Fruit fly (Drosophila melanogaster): ENCODE data around the gene CG34417.

The CG34417 gene

dm6 chrX:6540215-6540821 is at the start of gene CG34417:
CG34417 (plus strand) TSS chrX:6540771.
- TF ChIP-seq tj (GFP tag; optimal IDR thresholded peaks at IDR 0.05) = peak; percentile 24
- TF ChIP-seq cnc (optimal IDR thresholded peaks at IDR 0.05) = no peak
- TF ChIP-seq kay (GFP tag; ENCODE audit: borderline replicate concordance) = no peak
- TF ChIP-seq CG1620 (GFP tag; optimal IDR thresholded peaks at IDR 0.05) = no peak
- TF ChIP-seq pad (GFP tag; optimal IDR thresholded peaks at IDR 0.05) = no peak
- no peak for TF ChIP-seq CG14711 (tag; optimal IDR thresholded peaks at IDR 0.05)

DNA sequence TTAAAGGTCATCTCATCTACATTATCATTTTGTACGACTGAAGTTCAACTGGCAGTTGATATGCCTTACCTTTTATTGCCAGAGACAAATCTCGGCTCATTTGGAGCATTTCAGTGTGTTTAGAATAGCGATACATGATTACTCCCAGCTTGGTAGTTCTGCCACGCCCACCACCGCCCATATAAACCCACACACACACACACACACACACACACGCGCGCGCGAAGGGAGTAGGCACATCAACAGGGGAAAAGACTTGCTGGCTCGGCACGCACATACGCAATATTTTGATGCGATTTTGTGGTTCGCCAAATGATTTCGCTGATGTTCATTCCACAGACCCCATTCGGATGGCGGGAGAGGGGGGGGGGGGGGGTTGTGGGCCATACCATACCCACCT is 27.4 kb upstream of the CG34417 start:
- TF ChIP-seq CG12768 (GFP tag; optimal IDR thresholded peaks at IDR 0.05) (no peak), Hr96 (GFP tag; optimal IDR thresholded peaks at IDR 0.05) (no peak)

DNA sequence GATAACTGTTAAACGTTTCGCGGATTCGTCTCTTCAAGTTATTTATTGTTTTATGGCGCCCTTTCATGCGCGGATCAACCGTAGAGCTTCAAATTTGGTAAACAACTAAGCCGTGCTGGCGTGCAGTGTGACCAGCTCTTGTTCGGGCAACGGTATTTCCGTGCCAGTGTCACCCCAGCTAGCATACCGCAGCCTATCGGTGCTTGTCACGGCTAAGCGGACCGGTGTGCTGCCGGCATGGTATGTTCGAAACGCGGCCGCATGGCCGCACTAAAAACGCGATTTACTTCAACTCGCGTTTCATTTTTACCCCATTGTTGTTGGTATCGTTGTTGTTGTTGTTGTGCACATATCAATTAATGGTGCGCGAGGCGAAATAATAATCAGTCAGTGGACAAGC is 16.4 kb upstream of the CG34417 start, which contains the start of the genes CG42340 and CG3918:
TSS of gene CG42340 (minus strand) at position 107 of the 400 bp plus-strand sequence.
TSS of gene CG3918 (plus strand) at position 248 of the 400 bp plus-strand sequence.
- TF ChIP-seq CG14711 (tag; optimal IDR thresholded peaks at IDR 0.05) (peak; percentile 12), CG33017 (tag; optimal IDR thresholded peaks at IDR 0.05) (no peak), Mnt (GFP tag; optimal IDR thresholded peaks at IDR 0.05) (peak; percentile 57), CG12768 (GFP tag; optimal IDR thresholded peaks at IDR 0.05) (no peak), CG7101 (tag; optimal IDR thresholded peaks at IDR 0.05) (peak; percentile 26), cic (GFP tag; optimal IDR thresholded peaks at IDR 0.05) (peak; percentile 15), tj (GFP tag; optimal IDR thresholded peaks at IDR 0.05) (peak; percentile 52), Crg-1 (GFP tag; optimal IDR thresholded peaks at IDR 0.05) (peak; percentile 25), bab1 (GFP tag; optimal IDR thresholded peaks at IDR 0.05) (peak; percentile 86), CG1620 (GFP tag; optimal IDR thresholded peaks at IDR 0.05) (peak; percentile 18), pad (GFP tag; optimal IDR thresholded peaks at IDR 0.05) (peak; percentile 30), Clk (GFP tag; optimal IDR thresholded peaks at IDR 0.05) (no peak), CG7045 (GFP tag; optimal IDR thresholded peaks at IDR 0.05) (no peak), CG5204 (GFP tag; optimal IDR thresholded peaks at IDR 0.05) (no peak), toe (GFP tag; optimal IDR thresholded peaks at IDR 0.05) (no peak), kay (GFP tag; ENCODE audit: borderline replicate concordance) (no peak), ovo (GFP tag; optimal IDR thresholded peaks at IDR 0.05) (peak; percentile 67), cnc (optimal IDR thresholded peaks at IDR 0.05) (no peak), Hr96 (GFP tag; optimal IDR thresholded peaks at IDR 0.05) (no peak), CG11617 (GFP tag; optimal IDR thresholded peaks at IDR 0.05) (no peak)

DNA sequence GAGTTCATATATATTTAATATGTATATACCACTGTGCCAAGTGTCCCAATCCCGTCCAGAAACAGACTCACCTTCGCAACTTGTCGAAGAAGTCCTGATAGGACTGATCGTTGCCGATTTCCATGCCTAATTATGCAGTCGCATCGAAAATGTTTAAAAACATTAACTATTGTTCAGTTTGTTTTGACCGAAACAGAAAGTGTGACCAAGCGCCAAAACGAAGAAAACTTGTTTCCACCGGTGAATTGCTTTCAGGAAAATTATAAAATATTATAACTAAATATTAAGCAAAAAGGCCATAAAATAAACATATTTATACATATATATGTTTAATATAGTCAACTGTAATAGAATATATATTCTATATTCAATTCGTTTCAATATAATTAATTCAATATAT is 12.9 kb upstream of the CG34417 start, which contains the start of gene CG3342:
TSS of gene CG3342 (minus strand) at position 209 of the 400 bp plus-strand sequence.
- TF ChIP-seq pad (GFP tag; optimal IDR thresholded peaks at IDR 0.05) (no peak), CG14711 (tag; optimal IDR thresholded peaks at IDR 0.05) (no peak), CG7045 (GFP tag; optimal IDR thresholded peaks at IDR 0.05) (no peak), tj (GFP tag; optimal IDR thresholded peaks at IDR 0.05) (no peak), kay (GFP tag; ENCODE audit: borderline replicate concordance) (no peak), cic (GFP tag; optimal IDR thresholded peaks at IDR 0.05) (no peak), Mnt (GFP tag; optimal IDR thresholded peaks at IDR 0.05) (no peak), Hr96 (GFP tag; optimal IDR thresholded peaks at IDR 0.05) (no peak), Clk (GFP tag; optimal IDR thresholded peaks at IDR 0.05) (no peak), CG1620 (GFP tag; optimal IDR thresholded peaks at IDR 0.05) (no peak), CG12768 (GFP tag; optimal IDR thresholded peaks at IDR 0.05) (no peak), CG33017 (tag; optimal IDR thresholded peaks at IDR 0.05) (no peak)

DNA sequence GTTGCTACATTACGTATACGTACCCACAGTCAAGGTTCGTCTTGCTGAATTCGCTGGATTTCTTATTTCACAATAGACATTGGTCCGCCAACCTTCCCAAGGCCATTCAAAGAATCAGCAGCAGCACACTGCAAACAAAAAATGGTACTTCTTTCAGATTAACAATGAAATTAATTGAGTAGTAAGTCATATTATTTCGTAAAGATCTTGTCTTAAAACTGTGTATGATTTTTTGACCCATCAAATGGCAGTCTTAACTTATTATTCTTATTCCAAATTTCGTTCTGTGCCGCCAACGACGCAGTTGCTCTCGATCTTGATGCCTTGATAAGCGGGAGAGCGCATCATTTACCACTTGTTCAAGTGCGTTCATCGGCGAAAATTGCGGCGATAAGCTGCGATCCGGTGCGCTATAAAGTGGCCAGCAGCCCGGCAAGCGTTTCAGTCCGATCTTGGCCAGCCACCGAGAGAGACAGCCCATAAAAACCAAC is 12.0 kb upstream of the CG34417 start, which contains the start of gene Agxt:
TSS of gene Agxt (plus strand) at position 441 of the 491 bp plus-strand sequence.
- TF ChIP-seq CG33017 (tag; optimal IDR thresholded peaks at IDR 0.05) (peak; percentile 59), cnc (optimal IDR thresholded peaks at IDR 0.05) (no peak), ovo (GFP tag; optimal IDR thresholded peaks at IDR 0.05) (no peak), CG14711 (tag; optimal IDR thresholded peaks at IDR 0.05) (peak; percentile 62), CG7101 (tag; optimal IDR thresholded peaks at IDR 0.05) (peak; percentile 64)

DNA sequence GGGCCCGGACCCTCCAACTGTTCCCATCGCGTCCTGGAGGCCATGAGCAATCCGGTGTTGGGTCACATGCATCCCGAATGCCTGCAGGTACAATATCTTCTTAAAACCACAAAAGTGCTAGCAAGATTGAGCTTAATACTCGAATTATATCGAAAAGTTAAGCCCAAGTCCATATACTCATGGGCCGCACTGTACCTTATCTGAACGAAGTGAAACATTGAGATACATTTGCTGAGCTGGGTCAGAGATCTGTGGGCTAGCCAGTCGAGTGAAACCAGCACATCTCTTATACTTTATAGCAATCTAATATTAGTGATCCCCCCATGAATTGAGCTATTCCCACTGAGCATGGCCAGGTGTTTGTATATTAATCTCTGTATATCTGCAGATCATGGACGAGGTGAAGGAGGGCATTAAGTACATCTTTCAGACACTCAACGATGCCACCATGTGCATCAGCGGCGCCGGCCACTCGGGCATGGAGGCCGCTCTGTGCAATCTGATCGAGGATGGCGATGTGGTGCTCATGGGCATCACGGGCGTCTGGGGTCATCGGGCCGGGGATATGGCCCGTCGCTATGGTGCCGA is 11.3 kb upstream of the CG34417 start:
- TF ChIP-seq CG1620 (GFP tag; optimal IDR thresholded peaks at IDR 0.05) = no peak
- no peak for TF ChIP-seq CG7101 (tag; optimal IDR thresholded peaks at IDR 0.05)
- no peak for TF ChIP-seq Clk (GFP tag; optimal IDR thresholded peaks at IDR 0.05)
- no peak for TF ChIP-seq kay (GFP tag; ENCODE audit: borderline replicate concordance)
- TF ChIP-seq CG12768 (GFP tag; optimal IDR thresholded peaks at IDR 0.05) = no peak
- no peak for TF ChIP-seq CG5204 (GFP tag; optimal IDR thresholded peaks at IDR 0.05)
- TF ChIP-seq CG7045 (GFP tag; optimal IDR thresholded peaks at IDR 0.05) = no peak
- TF ChIP-seq toe (GFP tag; optimal IDR thresholded peaks at IDR 0.05) = no peak

DNA sequence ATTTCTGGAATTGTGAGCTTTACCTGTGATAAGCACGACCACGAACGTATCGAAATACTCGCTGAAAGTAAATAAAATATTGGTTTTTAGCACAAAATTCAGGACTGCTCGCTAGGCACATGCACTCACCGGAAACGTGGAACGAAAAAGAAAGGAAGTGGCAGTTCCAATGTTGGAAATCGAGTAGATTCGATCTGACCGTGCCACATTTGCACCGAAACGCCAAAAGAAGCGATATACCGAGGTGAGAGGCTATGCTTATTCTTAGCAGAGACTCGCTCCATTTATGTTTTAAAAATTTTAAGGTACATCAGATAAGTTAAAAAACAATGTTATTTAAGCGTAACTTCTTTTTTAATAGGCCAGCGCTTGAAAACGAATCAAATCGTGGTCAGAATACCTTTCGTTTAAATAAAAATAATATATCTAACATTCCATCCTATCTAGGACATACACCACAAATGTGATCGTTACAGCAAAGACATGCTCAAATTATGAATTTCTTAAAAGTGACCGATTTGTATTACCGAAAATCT is 7.4 kb upstream of the CG34417 start, which contains the start of gene RpL7A:
TSS of gene RpL7A (minus strand) at position 248 of the 536 bp plus-strand sequence.
- TF ChIP-seq CG7045 (GFP tag; optimal IDR thresholded peaks at IDR 0.05) (peak; percentile 20), cic (GFP tag; optimal IDR thresholded peaks at IDR 0.05) (no peak), CG33017 (tag; optimal IDR thresholded peaks at IDR 0.05) (peak; percentile 33), CG12768 (GFP tag; optimal IDR thresholded peaks at IDR 0.05) (peak; percentile 46), CG14711 (tag; optimal IDR thresholded peaks at IDR 0.05) (no peak), Crg-1 (GFP tag; optimal IDR thresholded peaks at IDR 0.05) (peak; percentile 86), Hr96 (GFP tag; optimal IDR thresholded peaks at IDR 0.05) (peak; percentile 86), ovo (GFP tag; optimal IDR thresholded peaks at IDR 0.05) (peak; percentile 91), toe (GFP tag; optimal IDR thresholded peaks at IDR 0.05) (peak; percentile 45), cnc (optimal IDR thresholded peaks at IDR 0.05) (no peak), kay (GFP tag; ENCODE audit: borderline replicate concordance) (no peak), CG5204 (GFP tag; optimal IDR thresholded peaks at IDR 0.05) (no peak), Mnt (GFP tag; optimal IDR thresholded peaks at IDR 0.05) (peak; percentile 89), Clk (GFP tag; optimal IDR thresholded peaks at IDR 0.05) (peak; percentile 19), pad (GFP tag; optimal IDR thresholded peaks at IDR 0.05) (peak; percentile 76), CG7101 (tag; optimal IDR thresholded peaks at IDR 0.05) (peak; percentile 86), bab1 (GFP tag; optimal IDR thresholded peaks at IDR 0.05) (peak; percentile 83), CG11617 (GFP tag; optimal IDR thresholded peaks at IDR 0.05) (peak; percentile 89), tj (GFP tag; optimal IDR thresholded peaks at IDR 0.05) (peak; percentile 67), CG1620 (GFP tag; optimal IDR thresholded peaks at IDR 0.05) (peak; percentile 87)

All from whole organism, adult.